Fruit fly (Drosophila melanogaster) whole organism, embryonic: Measurements from ENCODE around the gene CG15728.

Source experiments
- C15 ChIP-seq: fragments of 200-800 bp; sonication (Bioruptor generic); IDR thresholded peaks from 3 replicates; pipeline ENCODE4 v1.3.6; 2022; ENCODE audit warnings: missing biosample characterization, missing genetic modification characterization
- CG10209 ChIP-seq: fragments of 200-800 bp; sonication (Bioruptor generic); optimal IDR thresholded peaks from 3 replicates; lab custom pipeline; 2017; ENCODE audit warnings: missing biosample characterization, mild to moderate bottlenecking, missing genetic modification characterization, missing genetic modification reagents
- CG11093 ChIP-seq: fragments of 200-800 bp; sonication (Bioruptor generic); IDR thresholded peaks from 3 replicates; pipeline ENCODE4 v1.3.6; 2022; ENCODE audit warnings: missing biosample characterization, missing genetic modification characterization
- CG14014 ChIP-seq: fragments of 200-800 bp; sonication (Bioruptor generic); IDR thresholded peaks from 2 replicates; pipeline ENCODE4 v1.3.6; 2022; ENCODE audit warnings: missing biosample characterization, missing genetic modification characterization
- CG14050 ChIP-seq: fragments of 200-800 bp; sonication (Bioruptor generic); IDR thresholded peaks from 3 replicates; pipeline ENCODE4 v1.3.6; 2022; ENCODE audit warnings: missing biosample characterization, missing genetic modification characterization
- CG15601 ChIP-seq: fragments of 200-800 bp; sonication (Bioruptor generic); optimal IDR thresholded peaks from 3 replicates; lab custom pipeline; 2019; ENCODE audit warnings: missing biosample characterization, mild to moderate bottlenecking, missing genetic modification characterization, moderate library complexity
- CG1602 ChIP-seq: fragments of 200-800 bp; sonication (Bioruptor generic); optimal IDR thresholded peaks from 3 replicates; lab custom pipeline; 2016; ENCODE audit warnings: missing biosample characterization, missing genetic modification characterization
- CG16813 ChIP-seq: fragments of 200-800 bp; sonication (Bioruptor generic); IDR thresholded peaks from 3 replicates; pipeline ENCODE4 v1.3.6; 2022; ENCODE audit warnings: missing biosample characterization, missing genetic modification characterization; ENCODE audit not compliant: partially characterized antibody
- CG17186 ChIP-seq: fragments of 200-800 bp; sonication (Bioruptor generic); optimal IDR thresholded peaks from 3 replicates; lab custom pipeline; 2017; ENCODE audit warnings: missing biosample characterization, missing genetic modification reagents, missing genetic modification characterization
- CG17328 ChIP-seq: fragments of 200-800 bp; sonication (Bioruptor generic); IDR thresholded peaks from 2 replicates; pipeline ENCODE4 v1.3.6; 2022; ENCODE audit warnings: missing biosample characterization, missing genetic modification characterization
- CG18619 ChIP-seq: fragments of 200-800 bp; sonication (Bioruptor generic); optimal IDR thresholded peaks from 3 replicates; lab custom pipeline; 2017; ENCODE audit warnings: missing biosample characterization, mild to moderate bottlenecking, missing genetic modification characterization
- CG2116 ChIP-seq: fragments of 200-800 bp; sonication (Bioruptor generic); optimal IDR thresholded peaks from 3 replicates; lab custom pipeline; 2018; ENCODE audit warnings: missing biosample characterization, mild to moderate bottlenecking, missing genetic modification characterization
- CG31441 ChIP-seq: fragments of 200-800 bp; sonication (Bioruptor generic); IDR thresholded peaks from 2 replicates; pipeline ENCODE4 v1.3.6; 2022; ENCODE audit warnings: missing biosample characterization, missing genetic modification characterization
- CG32767 ChIP-seq: fragments of 200-800 bp; sonication (Bioruptor generic); IDR thresholded peaks from 2 replicates; pipeline ENCODE4 v1.3.6; 2022; ENCODE audit warnings: missing biosample characterization, missing genetic modification characterization
- CG32772 ChIP-seq: fragments of 200-800 bp; sonication (Bioruptor generic); IDR thresholded peaks from 2 replicates; pipeline ENCODE4 v1.3.6; 2022; ENCODE audit warnings: missing biosample characterization, missing genetic modification characterization
- CG34224 ChIP-seq: fragments of 200-800 bp; sonication (Bioruptor generic); IDR thresholded peaks from 3 replicates; pipeline ENCODE4 v1.3.6; 2022; ENCODE audit warnings: missing biosample characterization, missing genetic modification characterization; ENCODE audit not compliant: partially characterized antibody
- CG4820 ChIP-seq: fragments of 200-800 bp; sonication (Bioruptor generic); optimal IDR thresholded peaks from 3 replicates; lab custom pipeline; 2016; ENCODE audit warnings: missing biosample characterization, missing genetic modification characterization
- CG5953 ChIP-seq: fragments of 200-800 bp; sonication (Bioruptor generic); IDR thresholded peaks from 2 replicates; pipeline ENCODE4 v1.3.6; 2022; ENCODE audit warnings: missing biosample characterization, missing genetic modification characterization
- CG6254 ChIP-seq: fragments of 200-800 bp; sonication (Bioruptor generic); optimal IDR thresholded peaks from 3 replicates; lab custom pipeline; 2017; ENCODE audit warnings: mild to moderate bottlenecking, missing biosample characterization, missing genetic modification reagents, missing genetic modification characterization
- CG7745 ChIP-seq: fragments of 200-800 bp; sonication (Bioruptor generic); optimal IDR thresholded peaks from 2 replicates; lab custom pipeline; 2018; ENCODE audit warnings: missing biosample characterization, mild to moderate bottlenecking, missing genetic modification characterization, moderate library complexity
- D ChIP-seq, 2 experiments: fragments of 200-800 bp in 1 of 2; fragments of >200 bp in 1 of 2; sonication (Bioruptor generic) in 1 of 2; optimal IDR thresholded peaks; 2 replicates in 1 of 2; 3 replicates in 1 of 2; lab custom pipeline; 2017; ENCODE audit warnings: mild to moderate bottlenecking in 1 of 2, missing biosample characterization in 1 of 2, missing genetic modification characterization in 1 of 2, missing genetic modification reagents in 1 of 2
- Dad ChIP-seq: fragments of 200-800 bp; sonication (Bioruptor generic); optimal IDR thresholded peaks from 3 replicates; lab custom pipeline; 2016; ENCODE audit warnings: missing biosample characterization, missing genetic modification characterization
- Deaf1 ChIP-seq: fragments of 200-800 bp; optimal IDR thresholded peaks from 3 replicates; lab custom pipeline; 2019; ENCODE audit warnings: missing biosample characterization, mild to moderate bottlenecking, missing genetic modification characterization, moderate library complexity
- Fer3 ChIP-seq: fragments of 200-800 bp; sonication (Bioruptor generic); optimal IDR thresholded peaks from 2 replicates; lab custom pipeline; 2018; ENCODE audit warnings: missing biosample characterization, mild to moderate bottlenecking, missing genetic modification characterization, moderate library complexity
- HmgZ ChIP-seq: fragments of 200-800 bp; sonication (Bioruptor generic); optimal IDR thresholded peaks from 2 replicates; lab custom pipeline; 2018; ENCODE audit warnings: missing biosample characterization, mild to moderate bottlenecking, missing genetic modification characterization
- Hr3 ChIP-seq: fragments of 200-800 bp; sonication (Bioruptor generic); optimal IDR thresholded peaks from 3 replicates; lab custom pipeline; 2016; ENCODE audit warnings: missing biosample characterization, missing genetic modification characterization
- Lim3 ChIP-seq: fragments of 200-800 bp; sonication (Bioruptor generic); IDR thresholded peaks from 2 replicates; pipeline ENCODE4 v1.3.6; 2022; ENCODE audit warnings: missing biosample characterization, missing genetic modification characterization
- MBD-R2 ChIP-seq: fragments of 200-800 bp; sonication (Bioruptor generic); IDR thresholded peaks from 2 replicates; pipeline ENCODE4 v1.3.6; 2022; ENCODE audit warnings: missing biosample characterization, missing genetic modification characterization
- Med ChIP-seq: fragments of 200-800 bp; sonication (Bioruptor generic); peaks from one replicate; lab custom pipeline; 2016; ENCODE audit warnings: missing biosample characterization, missing genetic modification characterization, mild to moderate bottlenecking, inconsistent platforms, moderate library complexity
- Mrtf ChIP-seq: fragments of 200-800 bp; sonication (Bioruptor generic); IDR thresholded peaks from 3 replicates; pipeline ENCODE4 v1.3.6; 2022; ENCODE audit warnings: missing biosample characterization, missing genetic modification characterization
- NfI ChIP-seq: fragments of 200-800 bp; sonication (Bioruptor generic); optimal IDR thresholded peaks from 3 replicates; lab custom pipeline; 2018; ENCODE audit warnings: missing biosample characterization, mild to moderate bottlenecking, missing genetic modification characterization, moderate library complexity
- Scr ChIP-seq: fragments of 200-800 bp; sonication (Bioruptor generic); IDR thresholded peaks from 2 replicates; pipeline ENCODE4 v1.3.6; 2022; ENCODE audit warnings: missing biosample characterization, missing genetic modification characterization; ENCODE audit not compliant: partially characterized antibody
- cad ChIP-seq: fragments of >200 bp; optimal IDR thresholded peaks from 2 replicates; lab custom pipeline; 2017; ENCODE audit warnings: missing biosample characterization, missing genetic modification characterization
- corto ChIP-seq: fragments of 200-800 bp; sonication (Bioruptor generic); optimal IDR thresholded peaks from 2 replicates; lab custom pipeline; 2016; ENCODE audit warnings: missing biosample characterization, mild to moderate bottlenecking, missing genetic modification characterization, moderate library complexity
- exex ChIP-seq: fragments of 200-800 bp; sonication (Bioruptor generic); optimal IDR thresholded peaks from 4 replicates; lab custom pipeline; 2018; ENCODE audit warnings: missing biosample characterization, mild to moderate bottlenecking, missing genetic modification characterization, moderate library complexity
- fd3F ChIP-seq: fragments of 200-800 bp; sonication (Bioruptor generic); optimal IDR thresholded peaks from 2 replicates; lab custom pipeline; 2018; ENCODE audit warnings: missing biosample characterization, mild to moderate bottlenecking, missing genetic modification characterization, moderate library complexity
- ftz-f1 ChIP-seq: fragments of 200-800 bp; sonication (Bioruptor generic); optimal IDR thresholded peaks from 2 replicates; lab custom pipeline; 2016; ENCODE audit warnings: missing biosample characterization, missing genetic modification characterization
- gce ChIP-seq: fragments of 200-800 bp; sonication (Bioruptor generic); IDR thresholded peaks from 3 replicates; pipeline ENCODE4 v1.3.6; 2022; ENCODE audit warnings: missing biosample characterization, missing genetic modification characterization
- gcm ChIP-seq: fragments of 200-800 bp; sonication (Bioruptor generic); optimal IDR thresholded peaks from 2 replicates; lab custom pipeline; 2019; ENCODE audit warnings: missing biosample characterization, mild to moderate bottlenecking, missing genetic modification characterization, moderate library complexity
- gcm2 ChIP-seq: fragments of 200-800 bp; sonication (Bioruptor generic); optimal IDR thresholded peaks from 2 replicates; lab custom pipeline; 2016; ENCODE audit warnings: missing biosample characterization, missing genetic modification characterization
- gfzf ChIP-seq: fragments of 200-800 bp; sonication (Bioruptor generic); optimal IDR thresholded peaks from 2 replicates; lab custom pipeline; 2016; ENCODE audit warnings: missing biosample characterization, mild to moderate bottlenecking, missing genetic modification characterization, moderate library complexity
- gsb ChIP-seq: fragments of 200-800 bp; sonication (Bioruptor generic); IDR thresholded peaks from 2 replicates; pipeline ENCODE4 v1.3.6; 2022; ENCODE audit warnings: missing biosample characterization, missing genetic modification characterization
- p53 ChIP-seq: fragments of 200-800 bp; sonication (Bioruptor generic); optimal IDR thresholded peaks from 2 replicates; lab custom pipeline; 2016; ENCODE audit warnings: missing biosample characterization, missing genetic modification characterization
- ssp ChIP-seq: fragments of 200-800 bp; sonication (Bioruptor generic); IDR thresholded peaks from 2 replicates; pipeline ENCODE4 v1.3.6; 2022; ENCODE audit warnings: missing biosample characterization, missing genetic modification characterization
- stc ChIP-seq: fragments of 200-800 bp; sonication (Bioruptor generic); IDR thresholded peaks from 2 replicates; pipeline ENCODE4 v1.3.6; 2022; ENCODE audit warnings: missing biosample characterization, missing genetic modification characterization
- tap ChIP-seq: fragments of 200-800 bp; optimal IDR thresholded peaks from 3 replicates; lab custom pipeline; 2019; ENCODE audit warnings: missing biosample characterization, mild to moderate bottlenecking, missing genetic modification characterization, moderate library complexity
- toy ChIP-seq: fragments of 200-800 bp; sonication (Bioruptor generic); IDR thresholded peaks from 2 replicates; pipeline ENCODE4 v1.3.6; 2022; ENCODE audit warnings: missing biosample characterization, missing genetic modification characterization
- tup ChIP-seq: fragments of 200-800 bp; sonication (Bioruptor generic); optimal IDR thresholded peaks from 2 replicates; lab custom pipeline; 2016; ENCODE audit warnings: missing biosample characterization, mild to moderate bottlenecking, missing genetic modification characterization, moderate library complexity
- vfl ChIP-seq: fragments of 200-800 bp; sonication (Bioruptor generic); optimal IDR thresholded peaks from 2 replicates; lab custom pipeline; 2016; ENCODE audit warnings: missing biosample characterization, missing genetic modification characterization
- wek ChIP-seq: fragments of 200-800 bp; sonication (Bioruptor generic); optimal IDR thresholded peaks from 3 replicates; lab custom pipeline; 2018; ENCODE audit warnings: missing biosample characterization, mild to moderate bottlenecking, missing genetic modification characterization, moderate library complexity

The CG15728 gene

dm6 chrX:12575827-12576408 lies 48.2 kb upstream of the CG15728 start (continued):
- TF ChIP-seq HmgZ (tag; lab: Kevin White, UChicago) = no peak
- no peak for TF ChIP-seq wek
- TF ChIP-seq corto = peak; percentile 27
- no peak for TF ChIP-seq C15
- peak; percentile 38; the same call in 1 of the 2 replicates for TF ChIP-seq CG32772
- TF ChIP-seq Lim3 (GFP tag; lab: Robert Waterston, UW) = no peak
- no peak for TF ChIP-seq gfzf
- no peak for TF ChIP-seq toy (GFP tag; lab: Robert Waterston, UW)
- TF ChIP-seq CG16813 (GFP tag; lab: Robert Waterston, UW) = no peak
- no peak for TF ChIP-seq CG34224 (GFP tag; lab: Robert Waterston, UW)
- peak; percentile 46; the same call in 1 of the 2 replicates for TF ChIP-seq CG32767 (GFP tag; lab: Robert Waterston, UW)
- peak; percentile 61 for TF ChIP-seq CG17328 (GFP tag; lab: Robert Waterston, UW)
- peak; percentile 72 for TF ChIP-seq CG15601
- TF ChIP-seq CG2116 = peak; percentile 36
- no peak for TF ChIP-seq tap (tag; lab: Kevin White, UChicago)
- no peak for TF ChIP-seq vfl (GFP tag; lab: Kevin White, UChicago)
- TF ChIP-seq CG5953 (GFP tag; lab: Robert Waterston, UW) = no peak
- TF ChIP-seq Dad (GFP tag; lab: Kevin White, UChicago) = no peak
- TF ChIP-seq CG17186 (GFP tag; lab: Kevin White, UChicago) = peak; percentile 49
- no peak for TF ChIP-seq stc
- peak; percentile 85 for TF ChIP-seq CG6254 (GFP tag; lab: Kevin White, UChicago)
- TF ChIP-seq Fer3 (tag; lab: Kevin White, UChicago) = no peak
- no peak for TF ChIP-seq fd3F (GFP tag; lab: Kevin White, UChicago)
- peak; percentile 60 for TF ChIP-seq CG4820 (GFP tag; lab: Kevin White, UChicago)
- peak; percentile 52 for TF ChIP-seq CG18619 (GFP tag; lab: Kevin White, UChicago)
- TF ChIP-seq p53 (GFP tag; lab: Kevin White, UChicago) = no peak
- TF ChIP-seq CG14050 (GFP tag; lab: Robert Waterston, UW) = no peak
- TF ChIP-seq gcm2 = no peak
- no peak for TF ChIP-seq MBD-R2 (GFP tag; lab: Robert Waterston, UW)
- TF ChIP-seq exex = no peak
- TF ChIP-seq ssp (GFP tag; lab: Robert Waterston, UW) = 0 out of 2 replicates have a peak, but pooled peaks have one; percentile 19
- no peak for TF ChIP-seq CG7745 (tag; lab: Kevin White, UChicago)
- no peak for TF ChIP-seq ftz-f1 (GFP tag; lab: Kevin White, UChicago)
- no peak for TF ChIP-seq Scr
- TF ChIP-seq CG31441 = peak; percentile 88
- no peak for TF ChIP-seq gsb (GFP tag; lab: Robert Waterston, UW)
- no peak for TF ChIP-seq tup
- TF ChIP-seq CG10209 (GFP tag; lab: Kevin White, UChicago) = peak; percentile 64
- TF ChIP-seq CG1602 (GFP tag; lab: Kevin White, UChicago) = peak; percentile 73
- peak; percentile 68 for TF ChIP-seq Hr3 (GFP tag; lab: Kevin White, UChicago)
- no peak for TF ChIP-seq CG11093 (GFP tag; lab: Robert Waterston, UW)
- peak; percentile 76 for TF ChIP-seq Med (GFP tag; lab: Kevin White, UChicago)
- no peak for TF ChIP-seq NfI
- no peak for TF ChIP-seq D (optimal IDR thresholded peaks at IDR 0.05; lab: Kevin White, UChicago)
- peak; percentile 82 for TF ChIP-seq D (GFP tag; optimal IDR thresholded peaks at IDR 0.05; lab: Kevin White, UChicago)
- TF ChIP-seq Mrtf = no peak
- no peak for TF ChIP-seq cad (GFP tag; lab: Kevin White, UChicago)
- 0 out of 3 replicates have a peak, but pooled peaks have one; percentile 32 for TF ChIP-seq gce
- TF ChIP-seq gcm (GFP tag; lab: Kevin White, UChicago) = peak; percentile 78
- no peak for TF ChIP-seq Deaf1
- TF ChIP-seq CG14014 = no peak
